Worm (Caenorhabditis elegans): ENCODE measurements around the gene C07A12.2.

The C07A12.2 gene

ce11 chrX:4567110-4567509 lies 22.5 kb downstream of the C07A12.2 start:
- TF ChIP-seq rpc-1 (optimal IDR thresholded peaks at IDR 0.05), result no peak
- no peak for TF ChIP-seq rpc-1 (tag; optimal IDR thresholded peaks at IDR 0.05)
- TF ChIP-seq tlf-1 (GFP tag; optimal IDR thresholded peaks at IDR 0.05), result no peak
- TF ChIP-seq let-526 (GFP tag; IDR thresholded peaks at IDR 0.05), result no peak
- peak; percentile 15 for TF ChIP-seq pha-4 (tag; optimal IDR thresholded peaks at IDR 0.05)
- peak; percentile 74 for TF ChIP-seq nhr-80 (tag; optimal IDR thresholded peaks at IDR 0.05)
- no peak for TF ChIP-seq bed-1 (GFP tag; IDR thresholded peaks at IDR 0.05)
- TF ChIP-seq Y95B8A.8 (GFP tag; IDR thresholded peaks at IDR 0.05), result no peak
- TF ChIP-seq zim-3 (tag; optimal IDR thresholded peaks at IDR 0.05), result no peak
- TF ChIP-seq unc-62 (GFP tag; optimal IDR thresholded peaks at IDR 0.05), result no peak
- TF ChIP-seq athp-1 (tag; optimal IDR thresholded peaks at IDR 0.05), result no peak
- TF ChIP-seq ztf-25 (GFP tag; IDR thresholded peaks at IDR 0.05), result no peak
- no peak for TF ChIP-seq somi-1 (GFP tag; optimal IDR thresholded peaks at IDR 0.05)
- TF ChIP-seq C17E4.6 (GFP tag; IDR thresholded peaks at IDR 0.05), result no peak
- no peak for TF ChIP-seq B0019.2 (GFP tag; conservative IDR thresholded peaks at IDR 0.05)
- TF ChIP-seq T07F8.4 (tag; optimal IDR thresholded peaks at IDR 0.05), result no peak

ce11 chrX:4569276-4569675 lies 24.6 kb downstream of the C07A12.2 start:
- no peak for TF ChIP-seq nhr-179 (tag; optimal IDR thresholded peaks at IDR 0.05)
- no peak for TF ChIP-seq ztf-6 (GFP tag; IDR thresholded peaks at IDR 0.05)
- no peak for TF ChIP-seq ekl-4 (GFP tag; IDR thresholded peaks at IDR 0.05)
- TF ChIP-seq nhr-90 (tag; optimal IDR thresholded peaks at IDR 0.05), result no peak
- TF ChIP-seq K12H6.12 (tag; optimal IDR thresholded peaks at IDR 0.05), result no peak
- TF ChIP-seq sdz-38 (tag; optimal IDR thresholded peaks at IDR 0.05), result no peak
- TF ChIP-seq ceh-100 (GFP tag; IDR thresholded peaks at IDR 0.05), result no peak
- TF ChIP-seq ccch-3 (GFP tag; optimal IDR thresholded peaks at IDR 0.05), result no peak
- no peak for TF ChIP-seq F39B2.1 (GFP tag; IDR thresholded peaks at IDR 0.05)
- no peak for TF ChIP-seq ets-4 (GFP tag; optimal IDR thresholded peaks at IDR 0.05)
- TF ChIP-seq ceh-79 (tag; optimal IDR thresholded peaks at IDR 0.05), result no peak
- no peak for TF ChIP-seq unc-130 (GFP tag; optimal IDR thresholded peaks at IDR 0.05)
- no peak for TF ChIP-seq mxl-1 (tag; optimal IDR thresholded peaks at IDR 0.05)

ce11 chrX:4571137-4571536 lies 26.5 kb downstream of the C07A12.2 start, which contains the start of gene amt-1:
TSS of gene amt-1 (plus strand) at chrX:4571437.
- TF ChIP-seq B0336.3 (GFP tag; IDR thresholded peaks at IDR 0.05) (no peak), lir-1 (GFP tag; conservative IDR thresholded peaks at IDR 0.05) (no peak), efl-1 (GFP tag; optimal IDR thresholded peaks at IDR 0.05) (no peak), ztf-6 (GFP tag; IDR thresholded peaks at IDR 0.05) (no peak), dpff-1 (tag; optimal IDR thresholded peaks at IDR 0.05) (no peak), sea-2 (GFP tag; IDR thresholded peaks at IDR 0.05) (no peak), F22D6.2 (tag; optimal IDR thresholded peaks at IDR 0.05) (no peak), chd-7 (tag; optimal IDR thresholded peaks at IDR 0.05) (no peak), ets-4 (GFP tag; optimal IDR thresholded peaks at IDR 0.05) (no peak), ekl-4 (GFP tag; IDR thresholded peaks at IDR 0.05) (no peak), hsf-1 (GFP tag; IDR thresholded peaks at IDR 0.05) (no peak), him-1 (tag; optimal IDR thresholded peaks at IDR 0.05) (no peak), Y95B8A.8 (GFP tag; IDR thresholded peaks at IDR 0.05) (no peak), rec-8 (tag; optimal IDR thresholded peaks at IDR 0.05) (no peak), lin-35 (GFP tag; optimal IDR thresholded peaks at IDR 0.05) (no peak), C17E4.6 (GFP tag; IDR thresholded peaks at IDR 0.05) (no peak), F10E7.11 (tag; optimal IDR thresholded peaks at IDR 0.05) (no peak)
